Worm (Caenorhabditis elegans): ENCODE measurements around the gene fut-5.
A peak's percentile ranks its signal among the peaks of the same experiment; 100 is the strongest.

Gene fut-5

ce11 chrII:4674188-4674587, 6.7 kb upstream of the fut-5 start:
- TF ChIP-seq nhr-11 (tag; optimal IDR thresholded peaks at IDR 0.05) (no peak), elt-2 (tag; optimal IDR thresholded peaks at IDR 0.05) (peak; percentile 64)

- no peak for TF ChIP-seq nfya-1 (tag; optimal IDR thresholded peaks at IDR 0.05)
- no peak for TF ChIP-seq ztf-16 (tag; optimal IDR thresholded peaks at IDR 0.05)
- TF ChIP-seq K09A11.1 (tag; optimal IDR thresholded peaks at IDR 0.05; ENCODE audit: insufficient read depth), result no peak
- no peak for TF ChIP-seq hlh-6 (tag; optimal IDR thresholded peaks at IDR 0.05)
- TF ChIP-seq hlh-15 (tag; optimal IDR thresholded peaks at IDR 0.05), result no peak
- TF ChIP-seq ceh-34 (tag; optimal IDR thresholded peaks at IDR 0.05), result no peak
- TF ChIP-seq npax-4 (tag; optimal IDR thresholded peaks at IDR 0.05), result no peak
- TF ChIP-seq rnt-1 (tag; optimal IDR thresholded peaks at IDR 0.05), result no peak
- no peak for TF ChIP-seq elt-2 (tag; optimal IDR thresholded peaks at IDR 0.05)
- no peak for TF ChIP-seq ceh-31 (tag; optimal IDR thresholded peaks at IDR 0.05)
- no peak for TF ChIP-seq che-1 (tag; optimal IDR thresholded peaks at IDR 0.05)
- TF ChIP-seq ceh-24 (tag; optimal IDR thresholded peaks at IDR 0.05), result no peak
- TF ChIP-seq C08G9.2 (tag; optimal IDR thresholded peaks at IDR 0.05), result no peak
- no peak for TF ChIP-seq zip-5 (tag; optimal IDR thresholded peaks at IDR 0.05)
- TF ChIP-seq unc-3 (GFP tag; conservative IDR thresholded peaks at IDR 0.05), result no peak
- no peak for TF ChIP-seq unc-3 (tag; optimal IDR thresholded peaks at IDR 0.05)
- no peak for TF ChIP-seq K02D7.2 (tag; optimal IDR thresholded peaks at IDR 0.05)
- no peak for TF ChIP-seq pag-3 (tag; optimal IDR thresholded peaks at IDR 0.05; ENCODE audit: borderline replicate concordance)
- TF ChIP-seq ceh-45 (GFP tag; IDR thresholded peaks at IDR 0.05), result no peak
- no peak for TF ChIP-seq mec-3 (tag; optimal IDR thresholded peaks at IDR 0.05; ENCODE audit: borderline replicate concordance)
These were observed 6.2 kb upstream of the fut-5 start for ce11 chrII:4673670-4674069.

ce11 chrII:4673242-4673641, 5.8 kb upstream of the fut-5 start:
- TF ChIP-seq ztf-16 (tag; optimal IDR thresholded peaks at IDR 0.05) (no peak), ceh-2 (tag; optimal IDR thresholded peaks at IDR 0.05) (no peak), eyg-1 (tag; optimal IDR thresholded peaks at IDR 0.05) (no peak), ceh-19 (GFP tag; optimal IDR thresholded peaks at IDR 0.05) (no peak), fkh-10 (GFP tag; optimal IDR thresholded peaks at IDR 0.05) (no peak), ama-1 (optimal IDR thresholded peaks at IDR 0.05) (no peak), sox-2 (GFP tag; IDR thresholded peaks at IDR 0.05) (no peak), unc-42 (tag; optimal IDR thresholded peaks at IDR 0.05) (no peak), ceh-9 (tag; optimal IDR thresholded peaks at IDR 0.05) (no peak), pha-4 (tag; optimal IDR thresholded peaks at IDR 0.05) (no peak), lim-6 (tag; optimal IDR thresholded peaks at IDR 0.05) (no peak), hlh-6 (tag; optimal IDR thresholded peaks at IDR 0.05) (no peak), C08G9.2 (tag; optimal IDR thresholded peaks at IDR 0.05) (no peak), nhr-232 (tag; optimal IDR thresholded peaks at IDR 0.05) (no peak), pqm-1 (tag; optimal IDR thresholded peaks at IDR 0.05) (no peak)

ce11 chrII:4672584-4673110, 5.2 kb upstream of the fut-5 start, which contains the start of the genes clec-140 and hmg-11:
TSS of gene clec-140 (plus strand) at chrII:4673060.
TSS of gene hmg-11 (plus strand) at chrII:4673085.
- TF ChIP-seq fkh-10 (GFP tag; optimal IDR thresholded peaks at IDR 0.05) (no peak), npax-4 (tag; optimal IDR thresholded peaks at IDR 0.05) (no peak), pag-3 (tag; optimal IDR thresholded peaks at IDR 0.05; ENCODE audit: borderline replicate concordance) (no peak), ref-2 (tag; optimal IDR thresholded peaks at IDR 0.05) (peak; percentile 57), pros-1 (tag; optimal IDR thresholded peaks at IDR 0.05) (no peak), hlh-8 (tag; optimal IDR thresholded peaks at IDR 0.05) (peak; percentile 52), odd-2 (tag; optimal IDR thresholded peaks at IDR 0.05) (no peak), eyg-1 (tag; optimal IDR thresholded peaks at IDR 0.05) (peak; percentile 12), dmd-4 (tag; optimal IDR thresholded peaks at IDR 0.05; ENCODE audit: borderline replicate concordance) (no peak), tbx-2 (tag; optimal IDR thresholded peaks at IDR 0.05) (peak; percentile 71), ceh-2 (tag; optimal IDR thresholded peaks at IDR 0.05) (no peak), C08G9.2 (tag; optimal IDR thresholded peaks at IDR 0.05) (no peak), syd-9 (tag; optimal IDR thresholded peaks at IDR 0.05) (peak; percentile 37), hlh-15 (tag; optimal IDR thresholded peaks at IDR 0.05) (no peak), ceh-14 (tag; optimal IDR thresholded peaks at IDR 0.05) (peak; percentile 63), Y22D7AL.16 (tag; optimal IDR thresholded peaks at IDR 0.05) (no peak), tbx-7 (tag; optimal IDR thresholded peaks at IDR 0.05) (no peak), sox-2 (GFP tag; IDR thresholded peaks at IDR 0.05) (peak; percentile 33; the same call in 1 of the 2 replicates), ceh-48 (tag; optimal IDR thresholded peaks at IDR 0.05) (peak; percentile 39), nfya-1 (tag; optimal IDR thresholded peaks at IDR 0.05) (peak; percentile 64), unc-86 (tag; optimal IDR thresholded peaks at IDR 0.05) (no peak), T23F11.4 (GFP tag; optimal IDR thresholded peaks at IDR 0.05) (no peak), pat-9 (tag; optimal IDR thresholded peaks at IDR 0.05) (no peak), K09A11.1 (tag; optimal IDR thresholded peaks at IDR 0.05; ENCODE audit: insufficient read depth) (no peak), ceh-30 (tag; optimal IDR thresholded peaks at IDR 0.05) (no peak)

All from whole organism, late embryonic.